Worm (Caenorhabditis elegans) whole organism, young adult: ENCODE measurements around the gene F26F12.5.

Source experiments
- ama-1 ChIP-seq, 3 experiments: fragments of 150-350 bp in 1 of 3; sonication (generic microtip) in 2 of 3; optimal IDR thresholded peaks; 2 replicates each; lab custom pipeline; 2014 to 2018; ENCODE audit warnings: missing biosample characterization in 2 of 3, missing genetic modification characterization in 2 of 3, missing genetic modification reagents in 2 of 3
- ets-4 ChIP-seq: fragments of 200-800 bp; sonication (Bioruptor generic); optimal IDR thresholded peaks from 2 replicates; lab custom pipeline; 2018; ENCODE audit warnings: mild to moderate bottlenecking, missing genetic modification characterization, missing compliant biosample characterization
- mel-28 ChIP-seq: sonication (generic microtip); optimal IDR thresholded peaks from 2 replicates; lab custom pipeline; 2016; ENCODE audit warnings: borderline replicate concordance, mild to moderate bottlenecking, missing genetic modification characterization, missing compliant biosample characterization
- unc-62 ChIP-seq: fragments of 150-350 bp; optimal IDR thresholded peaks from 2 replicates; lab custom pipeline; 2014; ENCODE audit warnings: missing biosample characterization, missing genetic modification reagents, missing genetic modification characterization
- ztf-3 ChIP-seq: fragments of 200-800 bp; sonication (Bioruptor generic); optimal IDR thresholded peaks from 2 replicates; lab custom pipeline; 2018; ENCODE audit warnings: mild to moderate bottlenecking, missing genetic modification characterization, missing compliant biosample characterization

DNA sequence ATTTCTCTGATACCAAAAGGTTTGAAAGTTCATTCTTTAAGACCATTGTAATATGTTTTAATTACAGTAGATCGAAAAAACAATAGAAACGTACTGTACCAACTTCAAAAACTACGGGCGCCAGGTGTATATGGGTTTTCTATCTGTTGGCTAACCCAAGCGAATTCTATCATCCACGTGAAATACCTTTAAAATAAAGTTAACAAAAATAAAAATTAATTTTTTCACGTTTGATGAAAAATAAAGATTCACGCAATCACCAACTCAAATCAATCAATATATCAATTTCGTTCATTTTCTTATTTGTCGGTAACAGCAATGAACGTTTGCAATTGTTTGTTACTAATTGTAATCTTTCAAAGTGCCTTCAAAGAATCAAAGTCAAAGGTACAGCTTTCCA, 42.1 kb upstream of the F26F12.5 start, which contains the start of gene C04E6.4:
- TF ChIP-seq unc-62 (GFP tag; lab: Kevin White, UChicago) (no peak), ama-1 (optimal IDR thresholded peaks at IDR 0.05; lab: Kevin White, UChicago) (no peak), ama-1 (GFP tag; optimal IDR thresholded peaks at IDR 0.05; lab: Kevin White, UChicago) (no peak), ztf-3 (no peak), mel-28 (tag; lab: Kevin White, UChicago) (no peak), ets-4 (GFP tag; lab: Kevin White, UChicago) (no peak)
